Fruit fly (Drosophila melanogaster) ovary, adult (tissue): ENCODE data around the gene kek6.
A peak's percentile ranks its signal among the peaks of the same experiment; 100 is the strongest.

ENCODE experiments used
- CG17801 ChIP-seq: fragments of 200-800 bp; optimal IDR thresholded peaks from 2 replicates; lab custom pipeline; 2019; ENCODE audit warnings: missing biosample characterization, mild to moderate bottlenecking, missing genetic modification characterization, moderate library complexity; ENCODE audit not compliant: partially characterized antibody

The kek6 gene

DNA sequence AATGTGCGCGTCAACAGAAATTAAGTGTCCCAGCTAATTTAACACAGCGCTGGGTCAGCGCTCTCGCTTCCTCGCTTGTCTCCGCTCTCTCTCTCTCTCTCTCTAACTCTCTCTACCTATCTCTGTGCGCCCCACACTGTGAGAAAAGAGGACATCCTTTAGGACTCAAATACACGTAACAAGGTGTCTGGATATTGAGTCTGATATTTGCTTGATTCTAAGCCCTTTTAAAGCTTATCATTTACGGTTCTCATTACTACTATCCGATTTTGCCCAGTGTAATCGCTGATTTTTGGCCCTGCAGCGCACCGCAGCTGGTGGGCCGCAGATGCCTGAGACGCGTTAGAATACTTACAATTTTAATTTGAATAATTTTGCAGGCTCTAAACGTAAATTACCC lies 14.6 kb downstream of the kek6 start:
- no peak for TF ChIP-seq CG17801 (GFP tag; lab: Kevin White, UChicago)

dm6 chr3R:31662757-31663156 lies 40.8 kb downstream of the kek6 start:
- no peak for TF ChIP-seq CG17801 (GFP tag; lab: Kevin White, UChicago)

DNA sequence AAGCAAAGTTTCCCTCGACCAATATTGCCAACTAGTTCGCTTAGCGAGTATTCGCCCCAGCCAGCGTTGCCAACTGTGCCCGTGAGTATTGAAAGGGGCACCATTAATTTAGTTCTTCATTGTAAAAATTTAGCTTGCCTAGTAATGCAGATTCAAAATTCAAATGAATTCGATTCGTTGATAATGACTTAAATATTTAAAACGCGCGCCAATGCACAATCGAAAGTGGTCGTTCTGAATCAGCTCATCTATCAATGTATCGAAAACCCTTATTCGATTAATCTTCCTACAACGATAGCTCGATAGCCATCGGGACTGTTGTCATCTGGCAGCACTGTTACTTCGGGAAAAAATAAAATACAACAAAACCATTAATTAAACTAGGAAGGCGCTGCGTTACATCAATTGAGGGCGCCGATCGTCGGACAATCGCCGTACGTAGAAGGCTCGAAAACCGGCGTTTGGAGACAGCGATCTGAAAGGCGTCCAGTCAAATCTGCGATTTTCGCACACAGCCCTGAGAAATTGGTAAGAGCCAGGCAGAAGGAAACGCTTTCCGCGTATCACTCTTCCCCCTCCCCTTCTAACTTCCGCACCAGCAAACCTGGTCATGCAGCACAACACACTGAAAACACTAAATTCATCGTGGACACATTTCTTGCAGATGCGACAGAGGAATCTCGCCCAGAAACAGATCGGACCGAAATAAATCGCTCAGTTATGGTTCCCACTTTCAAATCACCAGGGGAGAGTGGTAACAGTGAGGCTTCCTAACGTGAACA lies 47.4 kb downstream of the kek6 start, which contains the start of gene Zmynd8:
Gene Zmynd8 (plus strand): TSS at position 313 of the 782 bp plus-strand sequence.
- no peak for TF ChIP-seq CG17801 (GFP tag; lab: Kevin White, UChicago)

- no peak for TF ChIP-seq CG17801 (GFP tag; lab: Kevin White, UChicago)
These were observed 50.7 kb downstream of the kek6 start for dm6 chr3R:31672675-31673074.

- no peak for TF ChIP-seq CG17801 (GFP tag; lab: Kevin White, UChicago)
These were observed 57.9 kb downstream of the kek6 start, which contains the start of gene CG11550 for dm6 chr3R:31679830-31680294. Gene CG11550 (minus strand): TSS chr3R:31679880.

- no peak for TF ChIP-seq CG17801 (GFP tag; lab: Kevin White, UChicago)
These were observed 58.8 kb downstream of the kek6 start for dm6 chr3R:31680773-31681172.

DNA sequence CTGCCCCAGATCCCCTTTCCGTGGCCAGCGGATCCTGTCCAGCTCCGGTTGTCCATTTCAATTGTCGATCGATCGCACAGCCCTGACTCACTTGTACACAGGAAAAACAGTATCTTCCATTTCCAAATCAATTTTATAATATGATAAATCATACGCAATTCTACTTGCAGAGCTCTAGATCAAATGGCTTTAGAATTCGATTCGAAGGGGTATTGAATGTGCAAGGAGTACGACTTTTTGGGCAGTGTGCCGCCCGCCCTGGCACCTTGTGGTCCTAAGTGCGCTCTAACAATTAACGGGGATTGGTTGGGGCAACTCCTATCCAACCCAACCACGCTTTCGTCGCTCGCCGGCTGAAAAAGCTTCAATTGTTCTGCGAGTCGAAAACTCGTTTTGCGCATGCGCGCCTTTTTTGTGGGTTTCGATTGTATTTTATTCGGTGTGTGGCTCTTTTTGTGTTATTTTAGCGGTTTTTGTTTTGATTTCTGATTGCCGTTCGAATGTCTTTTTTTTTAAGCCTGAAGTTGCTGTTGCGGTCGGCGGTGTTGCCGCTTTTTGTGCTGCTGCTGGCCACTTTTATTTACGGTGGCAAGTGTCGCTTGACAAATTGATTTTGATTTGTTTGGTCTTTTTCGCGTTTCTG lies 60.3 kb downstream of the kek6 start:
- TF ChIP-seq CG17801 (GFP tag; lab: Kevin White, UChicago) = no peak

DNA sequence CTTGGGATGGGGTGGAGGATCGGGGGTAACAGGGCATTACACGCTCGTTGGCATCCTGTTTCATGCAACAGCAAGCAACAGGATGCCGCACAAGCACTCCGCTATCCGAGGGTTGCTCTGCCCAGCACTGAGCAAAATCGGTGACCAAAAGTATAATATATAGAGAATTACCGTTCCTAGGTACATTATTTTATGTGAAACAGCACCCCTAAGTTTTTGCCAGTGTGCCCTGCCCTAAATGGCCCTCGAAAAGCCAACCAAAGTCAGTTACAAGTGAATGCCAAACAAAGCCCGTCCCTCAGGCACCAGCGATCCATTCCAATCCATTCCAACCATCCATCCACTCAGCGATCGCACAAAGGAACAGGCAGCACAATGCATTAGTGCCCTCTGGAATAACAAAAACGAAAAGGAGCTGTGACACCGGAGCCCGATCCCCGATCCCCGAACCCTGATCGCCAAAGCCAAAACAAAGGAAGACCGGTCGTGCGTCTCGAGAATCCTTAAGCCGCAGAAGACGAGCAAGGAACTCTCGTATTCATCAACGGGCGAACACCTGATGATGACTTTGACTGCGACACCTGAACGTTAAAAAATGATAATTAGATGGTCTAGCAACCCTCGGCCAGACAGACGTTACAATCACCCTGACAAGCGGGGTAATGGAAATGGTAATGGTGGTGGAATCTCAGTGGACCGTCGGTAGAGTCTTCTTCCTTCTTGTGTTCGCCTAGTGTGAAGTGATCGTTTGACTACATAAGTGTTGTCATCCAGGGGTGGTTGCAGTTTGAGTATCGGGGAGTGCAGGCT lies 61.3 kb downstream of the kek6 start:
- TF ChIP-seq CG17801 (GFP tag; lab: Kevin White, UChicago) = no peak

dm6 chr3R:31686692-31687351 lies 64.9 kb downstream of the kek6 start:
- TF ChIP-seq CG17801 (GFP tag; lab: Kevin White, UChicago) = peak; percentile 32

dm6 chr3R:31687782-31688181 lies 65.8 kb downstream of the kek6 start:
- TF ChIP-seq CG17801 (GFP tag; lab: Kevin White, UChicago) = no peak

- TF ChIP-seq CG17801 (GFP tag; lab: Kevin White, UChicago) = no peak
These were observed 67.0 kb downstream of the kek6 start for dm6 chr3R:31688671-31689642.

DNA sequence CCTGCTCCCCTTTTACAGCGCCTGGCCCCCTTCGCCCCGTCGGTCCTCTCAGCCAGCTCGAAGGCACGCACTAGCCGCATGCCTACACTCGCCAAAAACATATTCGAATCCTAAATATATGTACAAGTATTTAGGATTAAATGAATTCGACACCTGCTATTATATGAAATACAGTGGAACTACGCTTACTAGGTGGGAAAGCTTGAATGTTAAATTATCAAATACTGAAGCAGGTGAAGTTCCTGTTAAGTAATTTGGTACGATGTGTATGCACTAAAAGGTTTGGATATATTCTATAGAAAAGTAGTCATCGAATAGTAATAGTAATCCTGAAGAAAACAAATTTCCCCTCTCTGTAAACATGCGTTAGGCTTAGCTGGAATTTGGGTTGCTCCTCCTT lies 67.8 kb downstream of the kek6 start:
- TF ChIP-seq CG17801 (GFP tag; lab: Kevin White, UChicago) = no peak

DNA sequence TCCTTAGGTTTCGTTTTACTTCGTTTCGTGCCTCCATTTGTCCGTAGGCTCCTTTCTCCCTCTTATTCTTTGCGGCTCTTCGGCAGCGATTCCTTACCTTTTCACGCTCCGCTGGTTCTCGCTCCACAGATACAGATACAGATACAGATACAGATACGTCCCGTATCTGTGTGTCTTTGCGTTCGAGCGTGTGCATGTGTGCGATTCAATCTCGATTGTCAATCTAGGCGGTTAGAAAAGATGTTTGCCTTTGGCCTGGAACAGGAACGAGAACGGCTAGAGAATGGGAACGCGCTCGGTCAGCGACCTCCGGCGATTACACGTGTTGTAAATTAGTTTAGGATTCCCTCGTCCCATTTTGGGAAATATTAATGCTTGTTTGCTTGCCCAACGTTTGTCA lies 68.5 kb downstream of the kek6 start:
- TF ChIP-seq CG17801 (GFP tag; lab: Kevin White, UChicago) = no peak
